Worm (Caenorhabditis elegans): ENCODE data around the gene F55H2.5.

- TF ChIP-seq med-1 (GFP tag; optimal IDR thresholded peaks at IDR 0.05; ENCODE audit: insufficient read depth) (no peak), ztf-23 (GFP tag; IDR thresholded peaks at IDR 0.05) (no peak)
Measured at ce11 chrIII:9544820-9545219, 33.5 kb downstream of the F55H2.5 start, which contains the start of gene ZK1098.12.
